Fruit fly (Drosophila melanogaster) whole organism, embryonic: ENCODE data around the gene nol.

ENCODE experiments used
- Antp ChIP-seq: fragments of 200-800 bp; sonication (Bioruptor generic); optimal IDR thresholded peaks from 3 replicates; lab custom pipeline; 2016; ENCODE audit warnings: missing biosample characterization, missing genetic modification characterization
- Atf3 ChIP-seq: fragments of 200-800 bp; sonication (Bioruptor generic); optimal IDR thresholded peaks from 3 replicates; lab custom pipeline; 2016; ENCODE audit warnings: missing biosample characterization, missing genetic modification characterization
- CG10321 ChIP-seq: fragments of 200-800 bp; sonication (Bioruptor generic); IDR thresholded peaks from 2 replicates; pipeline ENCODE4 v1.3.6; 2022; ENCODE audit warnings: missing biosample characterization, missing genetic modification characterization
- CG10366 ChIP-seq: fragments of 200-800 bp; sonication (Bioruptor generic); IDR thresholded peaks from 2 replicates; pipeline ENCODE4 v1.3.6; 2022; ENCODE audit warnings: missing biosample characterization, missing genetic modification characterization
- CG10431 ChIP-seq: fragments of 200-800 bp; sonication (Bioruptor generic); optimal IDR thresholded peaks from 3 replicates; lab custom pipeline; 2018; ENCODE audit warnings: missing biosample characterization, mild to moderate bottlenecking, missing genetic modification characterization
- CG10654 ChIP-seq: fragments of 200-800 bp; sonication (Bioruptor generic); optimal IDR thresholded peaks from 2 replicates; lab custom pipeline; 2016; ENCODE audit warnings: missing biosample characterization, missing genetic modification characterization
- CG12744 ChIP-seq: fragments of 200-800 bp; sonication (Bioruptor generic); optimal IDR thresholded peaks from 2 replicates; lab custom pipeline; 2016; ENCODE audit warnings: missing biosample characterization, missing genetic modification characterization
- CG15696 ChIP-seq: fragments of 200-800 bp; sonication (Bioruptor generic); optimal IDR thresholded peaks from 2 replicates; lab custom pipeline; 2019; ENCODE audit warnings: missing biosample characterization, mild to moderate bottlenecking, missing genetic modification characterization, moderate library complexity
- CG1603 ChIP-seq: fragments of 200-800 bp; sonication (Bioruptor generic); optimal IDR thresholded peaks from 2 replicates; lab custom pipeline; 2019; ENCODE audit warnings: missing biosample characterization, mild to moderate bottlenecking, missing genetic modification characterization, moderate library complexity
- CG17186 ChIP-seq: fragments of 200-800 bp; sonication (Bioruptor generic); optimal IDR thresholded peaks from 3 replicates; lab custom pipeline; 2017; ENCODE audit warnings: missing biosample characterization, missing genetic modification reagents, missing genetic modification characterization
- CG17328 ChIP-seq: fragments of 200-800 bp; sonication (Bioruptor generic); IDR thresholded peaks from 2 replicates; pipeline ENCODE4 v1.3.6; 2022; ENCODE audit warnings: missing biosample characterization, missing genetic modification characterization
- CG3065 ChIP-seq: fragments of 200-800 bp; sonication (Bioruptor generic); optimal IDR thresholded peaks from 2 replicates; lab custom pipeline; 2016; ENCODE audit warnings: missing biosample characterization, missing genetic modification characterization
- CG33213 ChIP-seq: fragments of 200-800 bp; sonication (Bioruptor generic); optimal IDR thresholded peaks from 3 replicates; lab custom pipeline; 2016; ENCODE audit warnings: missing biosample characterization, missing genetic modification characterization
- CG34422 ChIP-seq: fragments of 200-800 bp; sonication (Bioruptor generic); IDR thresholded peaks from 3 replicates; pipeline ENCODE4 v1.3.6; 2022; ENCODE audit warnings: missing biosample characterization, missing genetic modification characterization
- CG3847 ChIP-seq: fragments of 200-800 bp; sonication (Bioruptor generic); IDR thresholded peaks from 2 replicates; pipeline ENCODE4 v1.3.6; 2022; ENCODE audit warnings: missing biosample characterization, missing genetic modification characterization
- CG7271 ChIP-seq: fragments of 200-800 bp; sonication (Bioruptor generic); optimal IDR thresholded peaks from 2 replicates; lab custom pipeline; 2018; ENCODE audit warnings: missing biosample characterization, mild to moderate bottlenecking, missing genetic modification characterization, moderate library complexity
- CG7372 ChIP-seq: fragments of 200-800 bp; sonication (Bioruptor generic); IDR thresholded peaks from 2 replicates; pipeline ENCODE4 v1.3.6; 2022; ENCODE audit warnings: missing biosample characterization, missing genetic modification characterization
- CG8359 ChIP-seq: fragments of 200-800 bp; sonication (Bioruptor generic); optimal IDR thresholded peaks from 2 replicates; lab custom pipeline; 2017; ENCODE audit warnings: missing biosample characterization, mild to moderate bottlenecking, missing genetic modification characterization, borderline replicate concordance
- CG8765 ChIP-seq: fragments of 200-800 bp; sonication (Bioruptor generic); IDR thresholded peaks from 2 replicates; pipeline ENCODE4 v1.3.6; 2022; ENCODE audit warnings: missing biosample characterization, missing genetic modification characterization
- Dek ChIP-seq: fragments of 200-800 bp; sonication (Bioruptor generic); optimal IDR thresholded peaks from 3 replicates; lab custom pipeline; 2019; ENCODE audit warnings: missing biosample characterization, mild to moderate bottlenecking, missing genetic modification characterization, moderate library complexity
- E2f1 ChIP-seq: fragments of 200-800 bp; sonication (Bioruptor generic); IDR thresholded peaks from 2 replicates; pipeline ENCODE4 v1.3.6; 2022; ENCODE audit warnings: missing biosample characterization, missing genetic modification characterization
- Fer1 ChIP-seq: fragments of 200-800 bp; sonication (Bioruptor generic); optimal IDR thresholded peaks from 2 replicates; lab custom pipeline; 2017; ENCODE audit warnings: missing biosample characterization, mild to moderate bottlenecking, missing genetic modification characterization
- Fer3 ChIP-seq: fragments of 200-800 bp; sonication (Bioruptor generic); optimal IDR thresholded peaks from 2 replicates; lab custom pipeline; 2018; ENCODE audit warnings: missing biosample characterization, mild to moderate bottlenecking, missing genetic modification characterization, moderate library complexity
- Gsc ChIP-seq: fragments of 200-800 bp; sonication (Bioruptor generic); IDR thresholded peaks from 2 replicates; pipeline ENCODE4 v1.3.6; 2022; ENCODE audit warnings: missing biosample characterization, missing genetic modification characterization
- Kr ChIP-seq: fragments of 200-800 bp; sonication (Bioruptor generic); optimal IDR thresholded peaks from 2 replicates; lab custom pipeline; 2017; ENCODE audit warnings: missing biosample characterization, mild to moderate bottlenecking, missing genetic modification characterization
- Nf-YC ChIP-seq: fragments of 200-800 bp; optimal IDR thresholded peaks from 3 replicates; lab custom pipeline; 2019; ENCODE audit warnings: missing biosample characterization, mild to moderate bottlenecking, missing genetic modification characterization, moderate library complexity
- Stat92E ChIP-seq, 3 experiments: fragments of >200 bp in 2 of 3; fragments of 200-800 bp in 1 of 3; sonication (Bioruptor generic) in 1 of 3; optimal IDR thresholded peaks; 2 replicates each; lab custom pipeline; 2017 to 2019; ENCODE audit warnings: missing biosample characterization in 3 of 3, missing genetic modification characterization in 3 of 3, mild to moderate bottlenecking in 1 of 3, moderate library complexity in 1 of 3
- Trl ChIP-seq, 3 experiments: fragments of >200 bp in 2 of 3; fragments of 200-800 bp in 1 of 3; sonication (Bioruptor generic) in 1 of 3; optimal IDR thresholded peaks; 2 replicates in 1 of 3; 3 replicates in 2 of 3; lab custom pipeline; 2016 to 2017; ENCODE audit warnings: missing biosample characterization in 1 of 3, missing genetic modification characterization in 1 of 3
- cato ChIP-seq: fragments of 200-800 bp; sonication (Bioruptor generic); optimal IDR thresholded peaks from 2 replicates; lab custom pipeline; 2016; ENCODE audit warnings: missing biosample characterization, missing genetic modification characterization, borderline replicate concordance
- corto ChIP-seq: fragments of 200-800 bp; sonication (Bioruptor generic); optimal IDR thresholded peaks from 2 replicates; lab custom pipeline; 2016; ENCODE audit warnings: missing biosample characterization, mild to moderate bottlenecking, missing genetic modification characterization, moderate library complexity
- dpn ChIP-seq, 2 experiments: fragments of 200-800 bp; sonication (Bioruptor generic); optimal IDR thresholded peaks; 3 replicates each; lab custom pipeline; 2016; ENCODE audit warnings: missing biosample characterization in 2 of 2, missing genetic modification characterization in 2 of 2
- exex ChIP-seq: fragments of 200-800 bp; sonication (Bioruptor generic); optimal IDR thresholded peaks from 4 replicates; lab custom pipeline; 2018; ENCODE audit warnings: missing biosample characterization, mild to moderate bottlenecking, missing genetic modification characterization, moderate library complexity
- fd64A ChIP-seq: fragments of 200-800 bp; sonication (Bioruptor generic); optimal IDR thresholded peaks from 3 replicates; lab custom pipeline; 2018; ENCODE audit warnings: missing biosample characterization, mild to moderate bottlenecking, missing genetic modification characterization
- ken ChIP-seq: fragments of 200-800 bp; sonication (Bioruptor generic); IDR thresholded peaks from 3 replicates; pipeline ENCODE4 v1.3.6; 2022; ENCODE audit warnings: missing biosample characterization, missing genetic modification characterization
- klu ChIP-seq: fragments of 200-800 bp; sonication (Bioruptor generic); IDR thresholded peaks from 2 replicates; pipeline ENCODE4 v1.3.6; 2022; ENCODE audit warnings: missing biosample characterization, missing genetic modification characterization
- lov ChIP-seq, 2 experiments: fragments of 200-800 bp in 1 of 2; fragments of >200 bp in 1 of 2; sonication (Bioruptor generic) in 1 of 2; IDR thresholded peaks in 1 of 2; optimal IDR thresholded peaks in 1 of 2; 2 replicates in 1 of 2; 3 replicates in 1 of 2; pipeline versions ENCODE4 v1.3.6 to Lab custom; 2017 to 2022; ENCODE audit warnings: missing biosample characterization in 1 of 2, missing genetic modification characterization in 1 of 2
- mld ChIP-seq: fragments of 200-800 bp; sonication (Bioruptor generic); IDR thresholded peaks from 3 replicates; pipeline ENCODE4 v1.3.6; 2022; ENCODE audit warnings: missing biosample characterization, missing genetic modification characterization; ENCODE audit not compliant: partially characterized antibody
- nerfin-1 ChIP-seq: fragments of 200-800 bp; sonication (Bioruptor generic); optimal IDR thresholded peaks from 3 replicates; lab custom pipeline; 2019; ENCODE audit warnings: missing biosample characterization, mild to moderate bottlenecking, missing genetic modification characterization, moderate library complexity
- nerfin-2 ChIP-seq: fragments of 200-800 bp; sonication (Bioruptor generic); IDR thresholded peaks from 2 replicates; pipeline ENCODE4 v1.3.6; 2022; ENCODE audit warnings: missing biosample characterization, missing genetic modification characterization; ENCODE audit not compliant: partially characterized antibody
- p53 ChIP-seq: fragments of 200-800 bp; sonication (Bioruptor generic); optimal IDR thresholded peaks from 2 replicates; lab custom pipeline; 2016; ENCODE audit warnings: missing biosample characterization, missing genetic modification characterization
- pfk ChIP-seq: fragments of 200-800 bp; sonication (Bioruptor generic); optimal IDR thresholded peaks from 2 replicates; lab custom pipeline; 2018; ENCODE audit warnings: missing biosample characterization, mild to moderate bottlenecking, missing genetic modification characterization, moderate library complexity
- pum ChIP-seq: fragments of 200-800 bp; sonication (Bioruptor generic); optimal IDR thresholded peaks from 2 replicates; lab custom pipeline; 2016; ENCODE audit warnings: missing biosample characterization, missing genetic modification characterization
- pzg ChIP-seq: fragments of 200-800 bp; sonication (Bioruptor generic); optimal IDR thresholded peaks from 3 replicates; lab custom pipeline; 2018; ENCODE audit warnings: missing biosample characterization, mild to moderate bottlenecking, missing genetic modification characterization, moderate library complexity
- schlank ChIP-seq: fragments of 200-800 bp; sonication (Bioruptor generic); optimal IDR thresholded peaks from 2 replicates; lab custom pipeline; 2018; ENCODE audit warnings: missing biosample characterization, mild to moderate bottlenecking, missing genetic modification characterization
- sens ChIP-seq: fragments of 200-800 bp; sonication (Bioruptor generic); peaks from one replicate; lab custom pipeline; 2016; ENCODE audit warnings: missing biosample characterization, missing genetic modification characterization
- sim ChIP-seq: fragments of 200-800 bp; sonication (Bioruptor generic); IDR thresholded peaks from 2 replicates; pipeline ENCODE4 v1.3.6; 2022; ENCODE audit warnings: missing biosample characterization, missing genetic modification characterization
- sr ChIP-seq: fragments of 200-800 bp; sonication (Bioruptor generic); IDR thresholded peaks from 3 replicates; pipeline ENCODE4 v1.3.6; 2022; ENCODE audit warnings: missing biosample characterization, missing genetic modification characterization
- tx ChIP-seq: fragments of 200-800 bp; sonication (Bioruptor generic); optimal IDR thresholded peaks from 2 replicates; lab custom pipeline; 2016; ENCODE audit warnings: missing biosample characterization, missing genetic modification characterization

nol gene

DNA sequence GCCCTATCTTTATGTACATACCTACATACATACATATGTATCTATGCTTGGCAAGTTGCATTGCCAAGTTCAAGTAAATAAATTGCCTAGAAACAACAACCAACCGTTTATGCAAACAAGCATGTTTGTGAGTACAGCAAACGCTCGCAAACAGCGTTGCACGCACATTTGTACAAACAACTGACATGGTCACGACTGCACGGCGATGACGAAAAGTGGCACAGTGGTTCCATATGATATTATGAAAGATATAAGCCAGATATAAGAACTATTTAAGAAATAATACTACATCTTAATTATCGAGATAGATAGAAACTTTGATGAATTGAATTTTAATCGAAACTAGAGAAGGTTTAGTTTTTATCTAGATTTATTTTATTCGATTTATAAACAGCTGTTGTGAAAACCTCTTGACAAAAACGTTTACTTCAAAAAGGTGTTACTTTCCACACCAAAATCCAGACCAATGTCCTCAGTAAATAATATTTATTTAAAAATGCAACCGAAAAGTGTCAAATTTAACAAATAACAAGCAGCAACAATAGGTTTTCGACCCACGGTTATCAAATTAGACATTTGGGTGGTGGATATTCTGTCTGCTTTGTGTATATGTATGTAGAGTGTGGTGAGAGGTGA is 40.7 kb upstream of the nol start (continued):
- no peak for TF ChIP-seq nerfin-2 (GFP tag; lab: Robert Waterston, UW)
- peak; percentile 58 for TF ChIP-seq Antp
- TF ChIP-seq lov (optimal IDR thresholded peaks at IDR 0.05; lab: Kevin White, UChicago), result no peak
- TF ChIP-seq lov (GFP tag; IDR thresholded peaks at IDR 0.05; lab: Robert Waterston, UW), result peak; percentile 82
- TF ChIP-seq CG10431 (GFP tag; lab: Kevin White, UChicago), result peak; percentile 68
- peak; percentile 79 for TF ChIP-seq CG33213 (GFP tag; lab: Kevin White, UChicago)
- TF ChIP-seq Kr (GFP tag; lab: Kevin White, UChicago), result peak; percentile 88
- peak; percentile 52 for TF ChIP-seq CG17186 (GFP tag; lab: Kevin White, UChicago)
- no peak for TF ChIP-seq Trl (optimal IDR thresholded peaks at IDR 0.05; lab: Kevin White, UChicago)
- peak; percentile 81 for TF ChIP-seq Trl (GFP tag; optimal IDR thresholded peaks at IDR 0.05; lab: Kevin White, UChicago)
- peak; percentile 99 for TF ChIP-seq sens
- TF ChIP-seq CG7372 (GFP tag; lab: Robert Waterston, UW), result peak; percentile 72; the same call in 1 of the 2 replicates
- TF ChIP-seq cato (GFP tag; lab: Kevin White, UChicago), result peak; percentile 82
- peak; percentile 30 for TF ChIP-seq pfk (GFP tag; lab: Kevin White, UChicago)
- TF ChIP-seq exex (tag; lab: Kevin White, UChicago), result no peak
- peak; percentile 64 for TF ChIP-seq CG12744 (GFP tag; lab: Kevin White, UChicago)
- TF ChIP-seq Atf3 (GFP tag; lab: Kevin White, UChicago), result peak; percentile 73
- TF ChIP-seq sr (GFP tag; lab: Robert Waterston, UW), result peak; percentile 74; the same call in 2 of the 3 replicates
- TF ChIP-seq Fer1 (GFP tag; lab: Kevin White, UChicago), result peak; percentile 91
- TF ChIP-seq CG10366 (GFP tag; lab: Robert Waterston, UW), result peak; percentile 68; the same call in 1 of the 2 replicates
- peak; percentile 67 for TF ChIP-seq CG7271 (tag; lab: Kevin White, UChicago)
- peak; percentile 76 for TF ChIP-seq Dek (tag; lab: Kevin White, UChicago)
- peak; percentile 39 for TF ChIP-seq p53
- peak; percentile 52 for TF ChIP-seq Fer3 (tag; lab: Kevin White, UChicago)
- peak; percentile 75 for TF ChIP-seq pum (GFP tag; lab: Kevin White, UChicago)
- TF ChIP-seq CG3847 (GFP tag; lab: Robert Waterston, UW), result peak; percentile 65
- TF ChIP-seq ken (GFP tag; lab: Robert Waterston, UW), result no peak
- peak; percentile 74 for TF ChIP-seq CG34422 (GFP tag; lab: Robert Waterston, UW)
- TF ChIP-seq CG15696, result peak; percentile 93
- peak; percentile 59 for TF ChIP-seq nerfin-1
- TF ChIP-seq fd64A, result peak; percentile 45
- peak; percentile 73 to 88 for TF ChIP-seq dpn (GFP tag; optimal IDR thresholded peaks at IDR 0.05; lab: Kevin White, UChicago)
- TF ChIP-seq CG17328, result peak; percentile 70
- TF ChIP-seq CG1603 (tag; lab: Kevin White, UChicago), result peak; percentile 71
- no peak for TF ChIP-seq schlank (tag; lab: Kevin White, UChicago)
- TF ChIP-seq E2f1 (GFP tag; lab: Robert Waterston, UW), result peak; percentile 84
- peak; percentile 68 for TF ChIP-seq CG3065 (GFP tag; lab: Kevin White, UChicago)
- TF ChIP-seq sim (GFP tag; lab: Robert Waterston, UW), result peak; percentile 71
- peak in 1 of 3 experiments; percentile 87 for TF ChIP-seq Stat92E (GFP tag; optimal IDR thresholded peaks at IDR 0.05; lab: Kevin White, UChicago)
- no peak for TF ChIP-seq pzg (GFP tag; lab: Kevin White, UChicago)
- TF ChIP-seq corto (GFP tag; lab: Kevin White, UChicago), result peak; percentile 49
- peak; percentile 50 for TF ChIP-seq CG8765 (GFP tag; lab: Robert Waterston, UW)
- TF ChIP-seq CG10321 (GFP tag; lab: Robert Waterston, UW), result peak; percentile 54; the same call in 1 of the 2 replicates
- TF ChIP-seq CG8359, result peak; percentile 71
- peak; percentile 44; the same call in 1 of the 2 replicates for TF ChIP-seq Gsc (GFP tag; lab: Robert Waterston, UW)
- TF ChIP-seq mld (GFP tag; lab: Robert Waterston, UW), result no peak
- peak; percentile 80 for TF ChIP-seq tx (GFP tag; lab: Kevin White, UChicago)
- peak; percentile 84 for TF ChIP-seq Nf-YC (tag; lab: Kevin White, UChicago)
- peak; percentile 52 for TF ChIP-seq CG10654 (GFP tag; lab: Kevin White, UChicago)
- peak; percentile 73; the same call in 1 of the 2 replicates for TF ChIP-seq klu (GFP tag; lab: Robert Waterston, UW)
